Worm (Caenorhabditis elegans): Measurements from ENCODE around the gene tag-278.

The tag-278 gene

ce11 chrX:3697623-3698022, 8.6 kb upstream of the tag-278 start (continued):
- peak in 1 of 2 experiments; percentile 60 for TF ChIP-seq lsy-2 (tag; optimal IDR thresholded peaks at IDR 0.05)
- peak; percentile 97 for TF ChIP-seq lim-7 (GFP tag; IDR thresholded peaks at IDR 0.05)
- TF ChIP-seq hmg-1.1 (GFP tag; IDR thresholded peaks at IDR 0.05) = peak; percentile 96
- no peak for TF ChIP-seq snpc-4 (tag; optimal IDR thresholded peaks at IDR 0.05)
- no peak for TF ChIP-seq nhr-77 (tag; optimal IDR thresholded peaks at IDR 0.05)
- peak; percentile 78 for TF ChIP-seq dmd-6 (GFP tag; IDR thresholded peaks at IDR 0.05)
- no peak for TF ChIP-seq ceh-82 (tag; optimal IDR thresholded peaks at IDR 0.05)
- peak; percentile 10 for TF ChIP-seq ces-1 (GFP tag; optimal IDR thresholded peaks at IDR 0.05)
- peak; percentile 85 for TF ChIP-seq madf-9 (GFP tag; conservative IDR thresholded peaks at IDR 0.05)
- TF ChIP-seq gei-8 (GFP tag; optimal IDR thresholded peaks at IDR 0.05) = peak; percentile 59
- no peak for TF ChIP-seq unc-39 (tag; optimal IDR thresholded peaks at IDR 0.05)
- peak; percentile 51 for TF ChIP-seq spr-3 (GFP tag; optimal IDR thresholded peaks at IDR 0.05)
- peak; percentile 62 for TF ChIP-seq hlh-11 (tag; optimal IDR thresholded peaks at IDR 0.05)

- TF ChIP-seq nhr-41 (GFP tag; IDR thresholded peaks at IDR 0.05) (no peak), aha-1 (tag) (peak; percentile 18)
These were observed 7.6 kb upstream of the tag-278 start, which contains the start of gene C01C4.3 for ce11 chrX:3696603-3697002. Gene C01C4.3 (plus strand): TSS chrX:3696903.

- TF ChIP-seq fkh-10 (GFP tag; optimal IDR thresholded peaks at IDR 0.05) (no peak), dve-1 (tag; optimal IDR thresholded peaks at IDR 0.05; ENCODE audit: insufficient read depth) (peak; percentile 6), nhr-237 (tag; optimal IDR thresholded peaks at IDR 0.05) (no peak), lin-38 (GFP tag; IDR thresholded peaks at IDR 0.05) (no peak), hlh-30 (tag; optimal IDR thresholded peaks at IDR 0.05; ENCODE audit: insufficient read depth) (peak; percentile 56), php-3 (GFP tag; IDR thresholded peaks at IDR 0.05) (no peak), dmd-6 (GFP tag; IDR thresholded peaks at IDR 0.05) (peak; percentile 15; the same call in 1 of the 2 replicates), ztf-11 (tag; optimal IDR thresholded peaks at IDR 0.05) (no peak), nhr-28 (tag; optimal IDR thresholded peaks at IDR 0.05) (peak; percentile 11), zag-1 (tag; optimal IDR thresholded peaks at IDR 0.05) (no peak), hlh-11 (tag; optimal IDR thresholded peaks at IDR 0.05) (peak; percentile 24), mxl-3 (GFP tag; optimal IDR thresholded peaks at IDR 0.05) (no peak)
These were observed 6.8 kb upstream of the tag-278 start for ce11 chrX:3695826-3696225.

ce11 chrX:3694172-3694571, 5.2 kb upstream of the tag-278 start:
- TF ChIP-seq nhr-111 (GFP tag; optimal IDR thresholded peaks at IDR 0.05) (no peak), mep-1 (tag; optimal IDR thresholded peaks at IDR 0.05) (peak; percentile 81), lin-15B (tag; optimal IDR thresholded peaks at IDR 0.05) (no peak), dve-1 (tag; optimal IDR thresholded peaks at IDR 0.05; ENCODE audit: insufficient read depth) (peak; percentile 4), lsy-2 (tag; optimal IDR thresholded peaks at IDR 0.05) (peak; percentile 49 to 58), fos-1 (tag; optimal IDR thresholded peaks at IDR 0.05) (no peak), dmd-8 (GFP tag; IDR thresholded peaks at IDR 0.05) (0 out of 2 replicates have a peak, but pooled peaks have one; percentile 50), lin-1 (GFP tag; IDR thresholded peaks at IDR 0.05) (no peak), ama-1 (optimal IDR thresholded peaks at IDR 0.05) (no peak), dpl-1 (GFP tag; optimal IDR thresholded peaks at IDR 0.05) (no peak), lim-7 (GFP tag; IDR thresholded peaks at IDR 0.05) (0 out of 2 replicates have a peak, but pooled peaks have one; percentile 7), mes-2 (tag; optimal IDR thresholded peaks at IDR 0.05; ENCODE audit: poor library complexity, severe bottlenecking) (peak; percentile 65), hlh-11 (tag; optimal IDR thresholded peaks at IDR 0.05) (peak; percentile 49), hmg-1.1 (GFP tag; IDR thresholded peaks at IDR 0.05) (peak; percentile 83), F37D6.2 (tag; optimal IDR thresholded peaks at IDR 0.05) (peak; percentile 54), lin-29 (GFP tag; IDR thresholded peaks at IDR 0.05) (no peak), ztf-11 (tag; optimal IDR thresholded peaks at IDR 0.05) (no peak), nhr-42 (GFP tag; IDR thresholded peaks at IDR 0.05) (no peak), vab-7 (GFP tag; IDR thresholded peaks at IDR 0.05) (peak; percentile 58; the same call in 1 of the 2 replicates), nhr-6 (tag; optimal IDR thresholded peaks at IDR 0.05) (no peak), set-16 (GFP tag; IDR thresholded peaks at IDR 0.05) (peak; percentile 48; the same call in 1 of the 2 replicates), daf-12 (tag; optimal IDR thresholded peaks at IDR 0.05) (no peak), ces-1 (GFP tag; optimal IDR thresholded peaks at IDR 0.05) (no peak), jun-1 (tag; optimal IDR thresholded peaks at IDR 0.05) (no peak), lin-13 (GFP tag; optimal IDR thresholded peaks at IDR 0.05) (no peak), pha-4 (GFP tag; IDR thresholded peaks at IDR 0.05) (no peak), pha-4 (tag; optimal IDR thresholded peaks at IDR 0.05) (no peak), lir-3 (tag; optimal IDR thresholded peaks at IDR 0.05) (no peak), zip-2 (tag; optimal IDR thresholded peaks at IDR 0.05) (no peak)
